Fruit fly (Drosophila melanogaster) whole organism, embryonic: Measurements from ENCODE around the gene CG10347.

Experiments used
- ATbp ChIP-seq: fragments of 200-800 bp; sonication (Bioruptor generic); optimal IDR thresholded peaks from 2 replicates; lab custom pipeline; 2017; ENCODE audit warnings: missing biosample characterization, mild to moderate bottlenecking, missing genetic modification characterization, missing genetic modification reagents
- Asciz ChIP-seq: fragments of 200-800 bp; sonication (Bioruptor generic); optimal IDR thresholded peaks from 2 replicates; lab custom pipeline; 2017; ENCODE audit warnings: missing biosample characterization, mild to moderate bottlenecking, missing genetic modification characterization, missing genetic modification reagents
- CG10147 ChIP-seq: fragments of 200-800 bp; sonication (Bioruptor generic); optimal IDR thresholded peaks from 2 replicates; lab custom pipeline; 2019; ENCODE audit warnings: missing biosample characterization, mild to moderate bottlenecking, missing genetic modification characterization, moderate library complexity
- CG10462 ChIP-seq: fragments of 200-800 bp; sonication (Bioruptor generic); optimal IDR thresholded peaks from 2 replicates; lab custom pipeline; 2016; ENCODE audit warnings: missing biosample characterization, missing genetic modification characterization
- CG10979 ChIP-seq: fragments of 200-800 bp; sonication (Bioruptor generic); optimal IDR thresholded peaks from 2 replicates; lab custom pipeline; 2018; ENCODE audit warnings: missing biosample characterization, mild to moderate bottlenecking, missing genetic modification characterization, moderate library complexity
- CG11504 ChIP-seq: fragments of 200-800 bp; sonication (Bioruptor generic); optimal IDR thresholded peaks from 3 replicates; lab custom pipeline; 2019; ENCODE audit warnings: missing biosample characterization, mild to moderate bottlenecking, missing genetic modification characterization, moderate library complexity
- CG12104 ChIP-seq: fragments of 200-800 bp; sonication (Bioruptor generic); optimal IDR thresholded peaks from 3 replicates; lab custom pipeline; 2016; ENCODE audit warnings: missing biosample characterization, missing genetic modification characterization
- CG13894 ChIP-seq: fragments of 200-800 bp; sonication (Bioruptor generic); optimal IDR thresholded peaks from 3 replicates; lab custom pipeline; 2018; ENCODE audit warnings: missing biosample characterization, mild to moderate bottlenecking, missing genetic modification characterization, moderate library complexity
- CG14050 ChIP-seq: fragments of 200-800 bp; sonication (Bioruptor generic); IDR thresholded peaks from 3 replicates; pipeline ENCODE4 v1.3.6; 2022; ENCODE audit warnings: missing biosample characterization, missing genetic modification characterization
- CG15479 ChIP-seq: fragments of 200-800 bp; sonication (Bioruptor generic); optimal IDR thresholded peaks from 3 replicates; lab custom pipeline; 2019; ENCODE audit warnings: missing biosample characterization, mild to moderate bottlenecking, missing genetic modification characterization, moderate library complexity
- CG18011 ChIP-seq: fragments of 200-800 bp; sonication (Bioruptor generic); optimal IDR thresholded peaks from 2 replicates; lab custom pipeline; 2017; ENCODE audit warnings: missing biosample characterization, missing genetic modification characterization, mild to moderate bottlenecking, moderate library complexity, missing genotype
- CG2875 ChIP-seq: fragments of 200-800 bp; sonication (Bioruptor generic); optimal IDR thresholded peaks from 2 replicates; lab custom pipeline; 2017; ENCODE audit warnings: missing biosample characterization, mild to moderate bottlenecking, missing genetic modification characterization, missing genetic modification reagents
- CG2889 ChIP-seq: fragments of 200-800 bp; sonication (Bioruptor generic); IDR thresholded peaks from 3 replicates; pipeline ENCODE4 v1.3.6; 2022; ENCODE audit warnings: missing biosample characterization, missing genetic modification characterization
- CG4328 ChIP-seq: fragments of 200-800 bp; sonication (Bioruptor generic); optimal IDR thresholded peaks from 3 replicates; lab custom pipeline; 2017; ENCODE audit warnings: missing biosample characterization, missing genetic modification reagents, missing genetic modification characterization
- CG4424 ChIP-seq: fragments of 200-800 bp; sonication (Bioruptor generic); optimal IDR thresholded peaks from 3 replicates; lab custom pipeline; 2016; ENCODE audit warnings: missing biosample characterization, missing genetic modification characterization
- CG4730 ChIP-seq: fragments of 200-800 bp; sonication (Bioruptor generic); IDR thresholded peaks from 2 replicates; pipeline ENCODE4 v1.3.6; 2022; ENCODE audit warnings: missing biosample characterization, missing genetic modification characterization
- CG5180 ChIP-seq: fragments of 200-800 bp; sonication (Bioruptor generic); optimal IDR thresholded peaks from 3 replicates; lab custom pipeline; 2017; ENCODE audit warnings: missing biosample characterization, missing genetic modification characterization, mild to moderate bottlenecking, moderate library complexity, missing genetic modification reagents
- CG6683 ChIP-seq: fragments of 200-800 bp; sonication (Bioruptor generic); optimal IDR thresholded peaks from 2 replicates; lab custom pipeline; 2017; ENCODE audit warnings: missing biosample characterization, mild to moderate bottlenecking, missing genetic modification characterization, missing genetic modification reagents
- CG6765 ChIP-seq: fragments of 200-800 bp; sonication (Bioruptor generic); optimal IDR thresholded peaks from 3 replicates; lab custom pipeline; 2017; ENCODE audit warnings: missing biosample characterization, mild to moderate bottlenecking, missing genetic modification characterization
- CG8944 ChIP-seq: fragments of 200-800 bp; sonication (Bioruptor generic); optimal IDR thresholded peaks from 3 replicates; lab custom pipeline; 2016; ENCODE audit warnings: missing biosample characterization, missing genetic modification characterization
- CG9817 ChIP-seq: fragments of 200-800 bp; sonication (Bioruptor generic); optimal IDR thresholded peaks from 2 replicates; lab custom pipeline; 2018; ENCODE audit warnings: missing biosample characterization, mild to moderate bottlenecking, missing genetic modification characterization, moderate library complexity
- CG9876 ChIP-seq: fragments of 200-800 bp; sonication (Bioruptor generic); optimal IDR thresholded peaks from 2 replicates; lab custom pipeline; 2016; ENCODE audit warnings: missing biosample characterization, missing genetic modification characterization
- Fer3 ChIP-seq: fragments of 200-800 bp; sonication (Bioruptor generic); optimal IDR thresholded peaks from 2 replicates; lab custom pipeline; 2018; ENCODE audit warnings: missing biosample characterization, mild to moderate bottlenecking, missing genetic modification characterization, moderate library complexity
- HLH54F ChIP-seq: fragments of 200-800 bp; sonication (Bioruptor generic); optimal IDR thresholded peaks from 3 replicates; lab custom pipeline; 2016; ENCODE audit warnings: missing biosample characterization, missing genetic modification characterization
- HmgD ChIP-seq: fragments of 200-800 bp; sonication (Bioruptor generic); optimal IDR thresholded peaks from 3 replicates; lab custom pipeline; 2016; ENCODE audit warnings: missing biosample characterization, missing genetic modification characterization
- MBD-R2 ChIP-seq: fragments of 200-800 bp; sonication (Bioruptor generic); IDR thresholded peaks from 2 replicates; pipeline ENCODE4 v1.3.6; 2022; ENCODE audit warnings: missing biosample characterization, missing genetic modification characterization
- Oaz ChIP-seq: fragments of 200-800 bp; sonication (Bioruptor generic); IDR thresholded peaks from 2 replicates; pipeline ENCODE4 v1.3.6; 2022; ENCODE audit warnings: missing biosample characterization, missing genetic modification characterization
- Opbp ChIP-seq: fragments of 200-800 bp; sonication (Bioruptor generic); IDR thresholded peaks from 3 replicates; pipeline ENCODE4 v1.3.6; 2022; ENCODE audit warnings: missing biosample characterization, missing genetic modification characterization; ENCODE audit not compliant: partially characterized antibody
- Rfx ChIP-seq: fragments of 200-800 bp; sonication (Bioruptor generic); IDR thresholded peaks from 2 replicates; pipeline ENCODE4 v1.3.6; 2022; ENCODE audit warnings: missing biosample characterization, missing genetic modification characterization
- Rx ChIP-seq: fragments of 200-800 bp; sonication (Bioruptor generic); IDR thresholded peaks from 2 replicates; pipeline ENCODE4 v1.3.6; 2022; ENCODE audit warnings: missing biosample characterization, missing genetic modification characterization
- Six4 ChIP-seq: fragments of 200-800 bp; sonication (Bioruptor generic); optimal IDR thresholded peaks from 2 replicates; lab custom pipeline; 2016; ENCODE audit warnings: missing biosample characterization, missing genetic modification characterization
- Taf1 ChIP-seq: fragments of 200-800 bp; sonication (Bioruptor generic); IDR thresholded peaks from 2 replicates; pipeline ENCODE4 v1.3.6; 2022; ENCODE audit warnings: missing biosample characterization, missing genetic modification characterization
- aop ChIP-seq: fragments of 200-800 bp; sonication (Bioruptor generic); IDR thresholded peaks from 2 replicates; pipeline ENCODE4 v1.3.6; 2022; ENCODE audit warnings: missing biosample characterization, missing genetic modification characterization
- ap ChIP-seq: fragments of 200-800 bp; sonication (Bioruptor generic); IDR thresholded peaks from 2 replicates; pipeline ENCODE4 v1.3.6; 2022; ENCODE audit warnings: missing biosample characterization, missing genetic modification characterization
- bigmax ChIP-seq: fragments of 200-800 bp; sonication (Bioruptor generic); optimal IDR thresholded peaks from 2 replicates; lab custom pipeline; 2018; ENCODE audit warnings: missing biosample characterization, mild to moderate bottlenecking, missing genetic modification characterization
- bsh ChIP-seq, 2 experiments: fragments of 200-800 bp; sonication (Bioruptor generic); optimal IDR thresholded peaks; 2 replicates each; lab custom pipeline; 2017 to 2018; ENCODE audit warnings: mild to moderate bottlenecking in 2 of 2, missing biosample characterization in 2 of 2, missing genetic modification characterization in 2 of 2, moderate library complexity in 1 of 2
- cato ChIP-seq: fragments of 200-800 bp; sonication (Bioruptor generic); optimal IDR thresholded peaks from 2 replicates; lab custom pipeline; 2016; ENCODE audit warnings: missing biosample characterization, missing genetic modification characterization, borderline replicate concordance
- ci ChIP-seq: fragments of 200-800 bp; sonication (Bioruptor generic); IDR thresholded peaks from 3 replicates; pipeline ENCODE4 v1.3.6; 2022; ENCODE audit warnings: missing biosample characterization, missing genetic modification characterization
- crc ChIP-seq: fragments of 200-800 bp; sonication (Bioruptor generic); optimal IDR thresholded peaks from 2 replicates; lab custom pipeline; 2016; ENCODE audit warnings: missing biosample characterization, missing genetic modification characterization
- eve ChIP-seq, 2 experiments: fragments of >200 bp; optimal IDR thresholded peaks; 2 replicates each; lab custom pipeline; 2017; ENCODE audit warnings: missing biosample characterization in 2 of 2, missing genetic modification characterization in 2 of 2
- fd102C ChIP-seq: fragments of 200-800 bp; sonication (Bioruptor generic); optimal IDR thresholded peaks from 2 replicates; lab custom pipeline; 2018; ENCODE audit warnings: missing biosample characterization, mild to moderate bottlenecking, missing genetic modification characterization, moderate library complexity
- fru ChIP-seq: fragments of >200 bp; optimal IDR thresholded peaks from 2 replicates; lab custom pipeline; 2017
- gem ChIP-seq: fragments of 200-800 bp; sonication (Bioruptor generic); optimal IDR thresholded peaks from 2 replicates; lab custom pipeline; 2019; ENCODE audit warnings: missing biosample characterization, mild to moderate bottlenecking, missing genetic modification characterization, moderate library complexity
- insv ChIP-seq, 2 experiments: fragments of 200-800 bp; sonication (Bioruptor generic); optimal IDR thresholded peaks; 3 replicates each; lab custom pipeline; 2016 to 2018; ENCODE audit warnings: missing biosample characterization in 2 of 2, missing genetic modification characterization in 2 of 2
- kay ChIP-seq: fragments of 200-800 bp; sonication (Bioruptor generic); optimal IDR thresholded peaks from 2 replicates; lab custom pipeline; 2016; ENCODE audit warnings: missing biosample characterization, missing genetic modification characterization
- pzg ChIP-seq: fragments of 200-800 bp; sonication (Bioruptor generic); optimal IDR thresholded peaks from 3 replicates; lab custom pipeline; 2018; ENCODE audit warnings: missing biosample characterization, mild to moderate bottlenecking, missing genetic modification characterization, moderate library complexity
- row ChIP-seq: fragments of 200-800 bp; sonication (Bioruptor generic); IDR thresholded peaks from 3 replicates; pipeline ENCODE4 v1.3.6; 2022; ENCODE audit warnings: missing biosample characterization, missing genetic modification characterization
- sd ChIP-seq: fragments of 200-800 bp; sonication (Bioruptor generic); optimal IDR thresholded peaks from 3 replicates; lab custom pipeline; 2018; ENCODE audit warnings: missing biosample characterization, mild to moderate bottlenecking, missing genetic modification characterization, moderate library complexity
- tll ChIP-seq, 2 experiments: fragments of 200-800 bp in 1 of 2; fragments of >200 bp in 1 of 2; sonication (Bioruptor generic) in 1 of 2; optimal IDR thresholded peaks; 2 replicates each; lab custom pipeline; 2017 to 2019; ENCODE audit warnings: missing biosample characterization in 2 of 2, missing genetic modification characterization in 2 of 2, mild to moderate bottlenecking in 1 of 2, moderate library complexity in 1 of 2
- twi ChIP-seq: fragments of 200-800 bp; optimal IDR thresholded peaks from 2 replicates; lab custom pipeline; 2019; ENCODE audit warnings: missing biosample characterization, mild to moderate bottlenecking, missing genetic modification characterization, moderate library complexity
- wek ChIP-seq: fragments of 200-800 bp; sonication (Bioruptor generic); optimal IDR thresholded peaks from 3 replicates; lab custom pipeline; 2018; ENCODE audit warnings: missing biosample characterization, mild to moderate bottlenecking, missing genetic modification characterization, moderate library complexity
- yki ChIP-seq: fragments of >200 bp; optimal IDR thresholded peaks from 3 replicates; lab custom pipeline; 2018

The CG10347 gene

dm6 chrX:11823003-11823402 lies 31.7 kb downstream of the CG10347 start (continued):
- TF ChIP-seq gem: no peak
- no peak for TF ChIP-seq fru
- no peak for TF ChIP-seq pzg (GFP tag; lab: Kevin White, UChicago)
- TF ChIP-seq CG9817 (tag; lab: Kevin White, UChicago): no peak
- TF ChIP-seq bsh (GFP tag; optimal IDR thresholded peaks at IDR 0.05; lab: Kevin White, UChicago): peak; percentile 34 to 51
- no peak for TF ChIP-seq Rfx (GFP tag; lab: Robert Waterston, UW)
- TF ChIP-seq CG4424 (GFP tag; lab: Kevin White, UChicago): no peak
- peak; percentile 33 for TF ChIP-seq CG15479 (GFP tag; lab: Kevin White, UChicago)
- TF ChIP-seq CG6765: no peak
- no peak for TF ChIP-seq HLH54F (GFP tag; lab: Kevin White, UChicago)
- TF ChIP-seq row (GFP tag; lab: Robert Waterston, UW): peak; percentile 31; the same call in 1 of the 3 replicates
- TF ChIP-seq CG4328 (GFP tag; lab: Kevin White, UChicago): no peak
- no peak for TF ChIP-seq CG12104 (GFP tag; lab: Kevin White, UChicago)
- no peak for TF ChIP-seq Taf1 (GFP tag; lab: Robert Waterston, UW)
- no peak for TF ChIP-seq tll (GFP tag; optimal IDR thresholded peaks at IDR 0.05; lab: Kevin White, UChicago)
- TF ChIP-seq CG14050 (GFP tag; lab: Robert Waterston, UW): no peak
- no peak for TF ChIP-seq CG10147
- TF ChIP-seq ap: no peak
- TF ChIP-seq CG13894 (tag; lab: Kevin White, UChicago): no peak
- TF ChIP-seq CG2889 (GFP tag; lab: Robert Waterston, UW): no peak
- peak; percentile 78 for TF ChIP-seq wek (GFP tag; lab: Kevin White, UChicago)
- no peak for TF ChIP-seq Oaz (GFP tag; lab: Robert Waterston, UW)
- no peak for TF ChIP-seq aop
- no peak for TF ChIP-seq cato (GFP tag; lab: Kevin White, UChicago)
- TF ChIP-seq HmgD (GFP tag; lab: Kevin White, UChicago): no peak
- TF ChIP-seq CG9876 (GFP tag; lab: Kevin White, UChicago): no peak
- no peak for TF ChIP-seq Rx
- TF ChIP-seq ci (GFP tag; lab: Robert Waterston, UW): peak; percentile 69; the same call in 2 of the 3 replicates
- no peak for TF ChIP-seq Fer3 (tag; lab: Kevin White, UChicago)
- TF ChIP-seq Asciz (GFP tag; lab: Kevin White, UChicago): peak; percentile 70
- no peak for TF ChIP-seq sd (tag; lab: Kevin White, UChicago)
- TF ChIP-seq CG5180: no peak
- no peak for TF ChIP-seq bigmax (GFP tag; lab: Kevin White, UChicago)
- TF ChIP-seq yki: no peak
- TF ChIP-seq CG4730 (GFP tag; lab: Robert Waterston, UW): no peak
- TF ChIP-seq CG18011: no peak
- TF ChIP-seq Six4: peak; percentile 10
- peak; percentile 77 for TF ChIP-seq ATbp (GFP tag; lab: Kevin White, UChicago)
- no peak for TF ChIP-seq Opbp (GFP tag; lab: Robert Waterston, UW)
- TF ChIP-seq eve (GFP tag; optimal IDR thresholded peaks at IDR 0.05; lab: Kevin White, UChicago): no peak
- TF ChIP-seq CG2875: peak; percentile 61
- TF ChIP-seq CG10979 (tag; lab: Kevin White, UChicago): no peak
- TF ChIP-seq kay (GFP tag; lab: Kevin White, UChicago): no peak
- TF ChIP-seq MBD-R2: no peak
- no peak for TF ChIP-seq CG10462 (GFP tag; lab: Kevin White, UChicago)
- TF ChIP-seq CG11504 (tag; lab: Kevin White, UChicago): no peak
- no peak for TF ChIP-seq insv (GFP tag; optimal IDR thresholded peaks at IDR 0.05; lab: Kevin White, UChicago)
- no peak for TF ChIP-seq CG8944
- no peak for TF ChIP-seq fd102C (GFP tag; lab: Kevin White, UChicago)
- TF ChIP-seq crc (GFP tag; lab: Kevin White, UChicago): no peak
- no peak for TF ChIP-seq CG6683
- no peak for TF ChIP-seq twi (tag; lab: Kevin White, UChicago)
